Fruit fly (Drosophila melanogaster) whole organism, adult: ENCODE results near the gene pum.
A peak's percentile ranks its signal among the peaks of the same experiment; 100 is the strongest.

Source experiments
- CG12768 ChIP-seq: fragments of 200-800 bp; sonication (Bioruptor generic); optimal IDR thresholded peaks from 2 replicates; lab custom pipeline; 2017; ENCODE audit warnings: missing biosample characterization, missing genetic modification characterization, mild to moderate bottlenecking, moderate library complexity, missing genetic modification reagents
- CG7045 ChIP-seq: fragments of 200-800 bp; sonication (Bioruptor generic); optimal IDR thresholded peaks from 2 replicates; lab custom pipeline; 2017; ENCODE audit warnings: missing biosample characterization, mild to moderate bottlenecking, missing genetic modification characterization
- CG7101 ChIP-seq: fragments of 200-800 bp; sonication (Bioruptor generic); optimal IDR thresholded peaks from 2 replicates; lab custom pipeline; 2018; ENCODE audit warnings: missing biosample characterization, mild to moderate bottlenecking, missing genetic modification characterization, moderate library complexity
- cic ChIP-seq: fragments of 200-800 bp; sonication (Bioruptor generic); optimal IDR thresholded peaks from 2 replicates; lab custom pipeline; 2017; ENCODE audit warnings: missing biosample characterization, mild to moderate bottlenecking, missing genetic modification characterization, moderate library complexity
- cnc ChIP-seq, 2 experiments: fragments of >200 bp; optimal IDR thresholded peaks; 2 replicates each; lab custom pipeline; 2017
- tj ChIP-seq: fragments of 200-800 bp; sonication (Bioruptor generic); optimal IDR thresholded peaks from 3 replicates; lab custom pipeline; 2017; ENCODE audit warnings: missing biosample characterization, mild to moderate bottlenecking, missing genetic modification characterization, moderate library complexity
- toe ChIP-seq: fragments of 200-800 bp; sonication (Bioruptor generic); optimal IDR thresholded peaks from 2 replicates; lab custom pipeline; 2016; ENCODE audit warnings: missing biosample characterization, missing genetic modification characterization

DNA sequence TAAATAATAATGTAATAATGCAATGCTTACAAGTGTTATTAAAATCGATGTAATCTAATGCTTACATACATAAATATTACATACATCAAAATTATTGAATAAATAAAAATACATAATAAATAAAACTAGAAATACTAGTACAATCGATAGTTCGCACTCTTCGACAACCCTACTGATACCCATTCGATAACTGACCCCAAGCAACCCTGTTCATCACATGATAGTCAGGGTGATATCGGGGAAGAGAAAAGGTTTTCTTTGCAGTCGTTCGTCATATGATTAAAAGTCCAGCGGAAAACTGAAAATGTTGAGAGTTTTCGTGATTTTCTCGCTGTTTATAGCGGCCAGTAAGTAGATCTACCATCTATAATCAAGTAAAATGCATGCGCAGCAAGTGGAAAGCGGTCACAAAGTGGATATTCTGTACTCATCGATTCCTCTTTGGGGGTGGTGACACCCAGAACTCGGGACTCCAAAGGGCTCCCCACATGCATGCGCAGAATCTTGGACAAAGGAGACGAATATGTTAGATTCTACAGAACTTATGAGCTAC is 23.0 kb upstream of the pum start, which contains the start of gene ATP6AP2:
- peak; percentile 41 for TF ChIP-seq CG7045 (GFP tag; lab: Kevin White, UChicago)
- peak; percentile 46 for TF ChIP-seq toe (GFP tag; lab: Kevin White, UChicago)
- peak; percentile 48 for TF ChIP-seq CG12768
- TF ChIP-seq tj = peak; percentile 33
- TF ChIP-seq cic (GFP tag; lab: Kevin White, UChicago) = peak; percentile 33
- peak; percentile 72 for TF ChIP-seq CG7101 (tag; lab: Kevin White, UChicago)
- no peak for TF ChIP-seq cnc (optimal IDR thresholded peaks at IDR 0.05; lab: Kevin White, UChicago)
